Worm (Caenorhabditis elegans) whole organism, mixed stage, embryonic: Measurements from ENCODE around the gene W03C9.8.

Source experiments
- bed-3 ChIP-seq: fragments of 200-800 bp; sonication (Bioruptor generic); optimal IDR thresholded peaks from 3 replicates; lab custom pipeline; 2018; ENCODE audit warnings: mild to moderate bottlenecking, missing genetic modification characterization, moderate library complexity, missing compliant biosample characterization
- ceh-39 ChIP-seq: fragments of 150-350 bp; optimal IDR thresholded peaks from 2 replicates; lab custom pipeline; 2014; ENCODE audit warnings: missing biosample characterization, missing genetic modification characterization
- ceh-43 ChIP-seq: fragments of 200-800 bp; sonication (Bioruptor generic); optimal IDR thresholded peaks from 2 replicates; lab custom pipeline; 2018; ENCODE audit warnings: mild to moderate bottlenecking, missing genetic modification characterization, moderate library complexity, missing compliant biosample characterization
- cnd-1 ChIP-seq: fragments of 200-800 bp; sonication (Bioruptor generic); optimal IDR thresholded peaks from 2 replicates; lab custom pipeline; 2018; ENCODE audit warnings: mild to moderate bottlenecking, missing genetic modification characterization, missing compliant biosample characterization
- unc-120 ChIP-seq: sonication (generic microtip); optimal IDR thresholded peaks from 2 replicates; lab custom pipeline; 2017; ENCODE audit warnings: missing genetic modification characterization, missing compliant biosample characterization; ENCODE audit not compliant: poor library complexity, severe bottlenecking
- ztf-11 ChIP-seq: fragments of 150-350 bp; optimal IDR thresholded peaks from 2 replicates; lab custom pipeline; 2014; ENCODE audit warnings: missing biosample characterization, missing genetic modification characterization

- no peak for TF ChIP-seq cnd-1 (tag; lab: Kevin White, UChicago)
- TF ChIP-seq ceh-43, result no peak
- TF ChIP-seq bed-3, result no peak
- TF ChIP-seq ceh-39 (tag; lab: Kevin White, UChicago), result no peak
- no peak for TF ChIP-seq ztf-11 (tag; lab: Kevin White, UChicago)
- no peak for TF ChIP-seq unc-120
Measured at ce11 chrII:11978478-11978877, 29.9 kb downstream of the W03C9.8 start.
